Fruit fly (Drosophila melanogaster) whole organism, prepupa: ENCODE data around the gene Afti.

Source experiments
- CG16779 ChIP-seq: fragments of 200-800 bp; sonication (Bioruptor generic); optimal IDR thresholded peaks from 3 replicates; lab custom pipeline; 2017; ENCODE audit warnings: missing biosample characterization, mild to moderate bottlenecking, missing genetic modification characterization
- Lpt ChIP-seq: fragments of 200-800 bp; sonication (Bioruptor generic); optimal IDR thresholded peaks from 3 replicates; lab custom pipeline; 2016; ENCODE audit warnings: missing biosample characterization, missing genetic modification characterization
- OdsH ChIP-seq: fragments of 200-800 bp; sonication (Bioruptor generic); optimal IDR thresholded peaks from 3 replicates; lab custom pipeline; 2016; ENCODE audit warnings: missing biosample characterization, missing genetic modification characterization
- achi ChIP-seq: fragments of 200-800 bp; sonication (Bioruptor generic); optimal IDR thresholded peaks from 3 replicates; lab custom pipeline; 2016; ENCODE audit warnings: missing biosample characterization, missing genetic modification characterization
- cyc ChIP-seq: fragments of 200-800 bp; sonication (Bioruptor generic); optimal IDR thresholded peaks from 3 replicates; lab custom pipeline; 2016; ENCODE audit warnings: missing biosample characterization, missing genetic modification characterization
- fd59A ChIP-seq: fragments of 200-800 bp; sonication (Bioruptor generic); optimal IDR thresholded peaks from 2 replicates; lab custom pipeline; 2017; ENCODE audit warnings: missing biosample characterization, mild to moderate bottlenecking, missing genetic modification characterization, missing genetic modification reagents
- fd85E ChIP-seq: fragments of 200-800 bp; sonication (Bioruptor generic); optimal IDR thresholded peaks from 3 replicates; lab custom pipeline; 2016; ENCODE audit warnings: missing biosample characterization, missing genetic modification characterization
- fkh ChIP-seq: fragments of 200-800 bp; sonication (Bioruptor generic); optimal IDR thresholded peaks from 3 replicates; lab custom pipeline; 2017; ENCODE audit warnings: missing biosample characterization, mild to moderate bottlenecking, missing genetic modification characterization, moderate library complexity

DNA sequence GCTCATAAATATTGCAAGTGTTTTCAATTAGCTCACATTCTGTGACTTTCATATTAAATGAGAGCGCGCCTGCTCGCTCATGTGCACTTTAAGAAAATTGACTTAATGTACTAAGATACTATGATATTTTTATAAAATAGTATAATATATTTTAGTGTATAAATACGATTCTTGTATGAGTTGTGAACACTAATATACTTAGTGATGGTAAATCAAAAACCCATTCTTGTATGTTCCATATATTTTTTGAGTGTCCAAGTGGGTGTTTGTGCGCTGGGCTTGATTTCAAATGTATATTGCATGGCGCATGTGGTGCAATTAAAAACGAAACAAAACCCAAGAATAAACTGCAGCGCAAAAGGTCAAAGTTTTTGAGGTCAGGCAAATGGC, 47.3 kb upstream of the Afti start:
- no peak for TF ChIP-seq fd59A (GFP tag; lab: Kevin White, UChicago)
- TF ChIP-seq OdsH (GFP tag; lab: Kevin White, UChicago) = peak; percentile 73
- peak; percentile 70 for TF ChIP-seq achi (GFP tag; lab: Kevin White, UChicago)
- no peak for TF ChIP-seq CG16779 (tag; lab: Kevin White, UChicago)
- no peak for TF ChIP-seq cyc
- TF ChIP-seq Lpt (GFP tag; lab: Kevin White, UChicago) = peak; percentile 10
- TF ChIP-seq fkh (GFP tag; lab: Kevin White, UChicago) = no peak
- no peak for TF ChIP-seq fd85E
